Fruit fly (Drosophila melanogaster): ENCODE measurements around the gene CG1116.

DNA sequence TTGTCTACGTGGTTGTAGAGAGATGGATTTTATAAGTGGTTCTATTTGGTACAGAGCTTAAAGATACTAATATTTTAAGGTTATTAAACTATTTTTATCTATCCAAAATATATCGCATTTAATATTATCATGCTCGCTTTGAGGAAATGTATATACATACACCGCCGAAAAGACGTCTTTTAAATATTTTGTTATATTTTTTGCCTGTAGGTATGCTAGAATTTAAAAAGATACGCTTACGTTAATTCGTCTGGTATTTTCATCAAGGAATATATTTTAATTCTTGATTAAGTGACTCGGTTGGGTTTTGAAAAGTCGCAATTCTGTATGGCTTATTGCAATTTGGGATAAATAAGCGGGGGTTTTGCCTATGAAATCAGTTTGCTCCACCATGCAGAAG, 49.0 kb downstream of the CG1116 start:
- no peak for TF ChIP-seq Hr83 (GFP tag; optimal IDR thresholded peaks at IDR 0.05; ENCODE audit: poor library complexity, severe bottlenecking)
- TF ChIP-seq Hnf4 (GFP tag; optimal IDR thresholded peaks at IDR 0.05) = no peak
- TF ChIP-seq lola (GFP tag; optimal IDR thresholded peaks at IDR 0.05) = no peak
- no peak for TF ChIP-seq fru (GFP tag; optimal IDR thresholded peaks at IDR 0.05)
- no peak for TF ChIP-seq usp (GFP tag; optimal IDR thresholded peaks at IDR 0.05)
- no peak for TF ChIP-seq dl (GFP tag; optimal IDR thresholded peaks at IDR 0.05; ENCODE audit: insufficient read depth in 1 of 2, partially characterized antibody in 2 of 2)
- no peak for TF ChIP-seq pan (optimal IDR thresholded peaks at IDR 0.05)
- no peak for TF ChIP-seq CG32264 (GFP tag; optimal IDR thresholded peaks at IDR 0.05)
- no peak for TF ChIP-seq Dfd (GFP tag; optimal IDR thresholded peaks at IDR 0.05)
